Fruit fly (Drosophila melanogaster) whole organism, prepupa: ENCODE measurements around the gene CG17292.
A peak's percentile ranks its signal among the peaks of the same experiment; 100 is the strongest.

Source experiments
- Blimp-1 ChIP-seq: fragments of 200-800 bp; sonication (Bioruptor generic); optimal IDR thresholded peaks from 3 replicates; lab custom pipeline; 2017; ENCODE audit warnings: missing biosample characterization, missing genetic modification characterization, mild to moderate bottlenecking, moderate library complexity, missing genetic modification reagents
- CG10631 ChIP-seq: fragments of 200-800 bp; sonication (Bioruptor generic); optimal IDR thresholded peaks from 2 replicates; lab custom pipeline; 2016; ENCODE audit warnings: missing biosample characterization, missing genetic modification characterization
- CG10669 ChIP-seq: fragments of 200-800 bp; sonication (Bioruptor generic); optimal IDR thresholded peaks from 3 replicates; lab custom pipeline; 2018; ENCODE audit warnings: missing biosample characterization, mild to moderate bottlenecking, missing genetic modification characterization, moderate library complexity
- CG11294 ChIP-seq: fragments of 200-800 bp; sonication (Bioruptor generic); IDR thresholded peaks from 2 replicates; pipeline ENCODE4 v1.3.6; 2022; ENCODE audit warnings: missing biosample characterization, missing genetic modification characterization
- CG11902 ChIP-seq: fragments of 200-800 bp; sonication (Bioruptor generic); optimal IDR thresholded peaks from 3 replicates; lab custom pipeline; 2016; ENCODE audit warnings: missing biosample characterization, missing genetic modification characterization
- CG15336 ChIP-seq: fragments of 200-800 bp; sonication (Bioruptor generic); IDR thresholded peaks from 2 replicates; pipeline ENCODE4 v1.3.6; 2022; ENCODE audit warnings: missing biosample characterization, missing genetic modification characterization
- CG1621 ChIP-seq: fragments of 200-800 bp; sonication (Bioruptor generic); optimal IDR thresholded peaks from 3 replicates; lab custom pipeline; 2018; ENCODE audit warnings: missing biosample characterization, mild to moderate bottlenecking, missing genetic modification characterization
- CG3032 ChIP-seq: fragments of 200-800 bp; optimal IDR thresholded peaks from 2 replicates; lab custom pipeline; 2019; ENCODE audit warnings: missing biosample characterization, mild to moderate bottlenecking, missing genetic modification characterization, moderate library complexity
- CG31627 ChIP-seq: fragments of 200-800 bp; sonication (Bioruptor generic); optimal IDR thresholded peaks from 3 replicates; lab custom pipeline; 2016; ENCODE audit warnings: missing biosample characterization, missing genetic modification characterization
- CG32006 ChIP-seq: fragments of 200-800 bp; sonication (Bioruptor generic); optimal IDR thresholded peaks from 3 replicates; lab custom pipeline; 2017; ENCODE audit warnings: missing biosample characterization, mild to moderate bottlenecking, missing genetic modification characterization
- CG34406 ChIP-seq: fragments of 200-800 bp; sonication (Bioruptor generic); optimal IDR thresholded peaks from 3 replicates; lab custom pipeline; 2016; ENCODE audit warnings: missing biosample characterization, missing genetic modification characterization
- CG3919 ChIP-seq: fragments of 200-800 bp; sonication (Bioruptor generic); optimal IDR thresholded peaks from 3 replicates; lab custom pipeline; 2016; ENCODE audit warnings: missing biosample characterization, missing genetic modification characterization
- CG4318 ChIP-seq: fragments of 200-800 bp; sonication (Bioruptor generic); optimal IDR thresholded peaks from 3 replicates; lab custom pipeline; 2017; ENCODE audit warnings: missing biosample characterization, mild to moderate bottlenecking, missing genetic modification characterization
- CG6163 ChIP-seq: fragments of 200-800 bp; sonication (Bioruptor generic); IDR thresholded peaks from 3 replicates; pipeline ENCODE4 v1.3.6; 2022; ENCODE audit warnings: missing biosample characterization, missing genetic modification characterization
- CG6276 ChIP-seq: fragments of 200-800 bp; sonication (Bioruptor generic); optimal IDR thresholded peaks from 2 replicates; lab custom pipeline; 2017; ENCODE audit warnings: missing biosample characterization, mild to moderate bottlenecking, missing genetic modification characterization
- CG6808 ChIP-seq: fragments of 200-800 bp; sonication (Bioruptor generic); optimal IDR thresholded peaks from 3 replicates; lab custom pipeline; 2017; ENCODE audit warnings: missing biosample characterization, missing genetic modification characterization, mild to moderate bottlenecking, moderate library complexity, missing genetic modification reagents
- CG6854 ChIP-seq: fragments of 200-800 bp; sonication (Bioruptor generic); optimal IDR thresholded peaks from 2 replicates; lab custom pipeline; 2017; ENCODE audit warnings: missing biosample characterization, mild to moderate bottlenecking, missing genetic modification characterization
- CG8319 ChIP-seq: fragments of 200-800 bp; sonication (Bioruptor generic); optimal IDR thresholded peaks from 3 replicates; lab custom pipeline; 2016; ENCODE audit warnings: missing biosample characterization, missing genetic modification characterization
- CG8632 ChIP-seq: fragments of 200-800 bp; sonication (Bioruptor generic); optimal IDR thresholded peaks from 3 replicates; lab custom pipeline; 2016; ENCODE audit warnings: missing biosample characterization, missing genetic modification characterization
- CG9139 ChIP-seq: fragments of 200-800 bp; sonication (Bioruptor generic); optimal IDR thresholded peaks from 3 replicates; lab custom pipeline; 2017; ENCODE audit warnings: missing biosample characterization, mild to moderate bottlenecking, missing genetic modification characterization
- Eip75B ChIP-seq: fragments of 200-800 bp; sonication (Bioruptor generic); optimal IDR thresholded peaks from 3 replicates; lab custom pipeline; 2016; ENCODE audit warnings: missing biosample characterization, missing genetic modification characterization
- Eip78C ChIP-seq: fragments of 200-800 bp; sonication (Bioruptor generic); peaks from one replicate; lab custom pipeline; 2016; ENCODE audit warnings: missing biosample characterization, missing genetic modification characterization
- Ets96B ChIP-seq: fragments of 200-800 bp; optimal IDR thresholded peaks from 2 replicates; lab custom pipeline; 2019; ENCODE audit warnings: missing biosample characterization, mild to moderate bottlenecking, missing genetic modification characterization, moderate library complexity
- Hr39 ChIP-seq: fragments of 200-800 bp; sonication (Bioruptor generic); optimal IDR thresholded peaks from 2 replicates; lab custom pipeline; 2016; ENCODE audit warnings: missing biosample characterization, missing genetic modification characterization
- Hr4 ChIP-seq: fragments of 200-800 bp; sonication (Bioruptor generic); optimal IDR thresholded peaks from 3 replicates; lab custom pipeline; 2016; ENCODE audit warnings: missing biosample characterization, missing genetic modification characterization
- Lpt ChIP-seq: fragments of 200-800 bp; sonication (Bioruptor generic); optimal IDR thresholded peaks from 3 replicates; lab custom pipeline; 2016; ENCODE audit warnings: missing biosample characterization, missing genetic modification characterization
- Met ChIP-seq: fragments of 200-800 bp; sonication (Bioruptor generic); optimal IDR thresholded peaks from 3 replicates; lab custom pipeline; 2016; ENCODE audit warnings: missing biosample characterization, missing genetic modification characterization
- OdsH ChIP-seq: fragments of 200-800 bp; sonication (Bioruptor generic); optimal IDR thresholded peaks from 3 replicates; lab custom pipeline; 2016; ENCODE audit warnings: missing biosample characterization, missing genetic modification characterization
- Smox ChIP-seq: fragments of 200-800 bp; sonication (Bioruptor generic); optimal IDR thresholded peaks from 3 replicates; lab custom pipeline; 2016; ENCODE audit warnings: missing biosample characterization, missing genetic modification characterization
- Sox102F ChIP-seq: fragments of 200-800 bp; sonication (Bioruptor generic); optimal IDR thresholded peaks from 2 replicates; lab custom pipeline; 2016; ENCODE audit warnings: missing biosample characterization, mild to moderate bottlenecking, missing genetic modification characterization
- Sox14 ChIP-seq: fragments of 200-800 bp; sonication (Bioruptor generic); optimal IDR thresholded peaks from 3 replicates; lab custom pipeline; 2016; ENCODE audit warnings: missing biosample characterization, missing genetic modification characterization
- Sox15 ChIP-seq: fragments of 200-800 bp; sonication (Bioruptor generic); optimal IDR thresholded peaks from 3 replicates; lab custom pipeline; 2016; ENCODE audit warnings: missing biosample characterization, missing genetic modification characterization
- achi ChIP-seq: fragments of 200-800 bp; sonication (Bioruptor generic); optimal IDR thresholded peaks from 3 replicates; lab custom pipeline; 2016; ENCODE audit warnings: missing biosample characterization, missing genetic modification characterization
- acj6 ChIP-seq: fragments of 200-800 bp; sonication (Bioruptor generic); optimal IDR thresholded peaks from 3 replicates; lab custom pipeline; 2016; ENCODE audit warnings: missing biosample characterization, missing genetic modification characterization
- cyc ChIP-seq: fragments of 200-800 bp; sonication (Bioruptor generic); optimal IDR thresholded peaks from 3 replicates; lab custom pipeline; 2016; ENCODE audit warnings: missing biosample characterization, missing genetic modification characterization
- dac ChIP-seq: fragments of 200-800 bp; sonication (Bioruptor generic); optimal IDR thresholded peaks from 2 replicates; lab custom pipeline; 2017; ENCODE audit warnings: missing biosample characterization, mild to moderate bottlenecking, missing genetic modification characterization
- dsx ChIP-seq: fragments of 200-800 bp; optimal IDR thresholded peaks from 3 replicates; lab custom pipeline; 2019; ENCODE audit warnings: missing biosample characterization, mild to moderate bottlenecking, missing genetic modification characterization, moderate library complexity; ENCODE audit not compliant: poor library complexity, severe bottlenecking
- eg ChIP-seq: fragments of 200-800 bp; sonication (Bioruptor generic); IDR thresholded peaks from 3 replicates; pipeline ENCODE4 v1.3.6; 2022; ENCODE audit warnings: missing biosample characterization, missing genetic modification characterization
- esn ChIP-seq: fragments of 200-800 bp; sonication (Bioruptor generic); optimal IDR thresholded peaks from 2 replicates; lab custom pipeline; 2016; ENCODE audit warnings: missing biosample characterization, mild to moderate bottlenecking, missing genetic modification characterization, moderate library complexity
- fd59A ChIP-seq: fragments of 200-800 bp; sonication (Bioruptor generic); optimal IDR thresholded peaks from 2 replicates; lab custom pipeline; 2017; ENCODE audit warnings: missing biosample characterization, mild to moderate bottlenecking, missing genetic modification characterization, missing genetic modification reagents
- fd85E ChIP-seq: fragments of 200-800 bp; sonication (Bioruptor generic); optimal IDR thresholded peaks from 3 replicates; lab custom pipeline; 2016; ENCODE audit warnings: missing biosample characterization, missing genetic modification characterization
- lz ChIP-seq: fragments of 200-800 bp; sonication (Bioruptor generic); optimal IDR thresholded peaks from 3 replicates; lab custom pipeline; 2016; ENCODE audit warnings: missing biosample characterization, missing genetic modification characterization
- pdm3 ChIP-seq: fragments of 200-800 bp; sonication (Bioruptor generic); optimal IDR thresholded peaks from 3 replicates; lab custom pipeline; 2016; ENCODE audit warnings: missing biosample characterization, missing genetic modification characterization
- salr ChIP-seq, 2 experiments: fragments of 200-800 bp; sonication (Bioruptor generic); optimal IDR thresholded peaks; 3 replicates each; lab custom pipeline; 2016 to 2018; ENCODE audit warnings: missing biosample characterization in 2 of 2, missing genetic modification characterization in 2 of 2, mild to moderate bottlenecking in 1 of 2
- spab ChIP-seq: fragments of 200-800 bp; sonication (Bioruptor generic); optimal IDR thresholded peaks from 2 replicates; lab custom pipeline; 2017; ENCODE audit warnings: missing biosample characterization, mild to moderate bottlenecking, missing genetic modification characterization, missing genetic modification reagents
- ss ChIP-seq, 2 experiments: fragments of 200-800 bp; sonication (Bioruptor generic); optimal IDR thresholded peaks; 2 replicates in 1 of 2; 3 replicates in 1 of 2; lab custom pipeline; 2017 to 2018; ENCODE audit warnings: mild to moderate bottlenecking in 2 of 2, missing biosample characterization in 2 of 2, missing genetic modification characterization in 2 of 2, moderate library complexity in 1 of 2
- svp ChIP-seq: fragments of 200-800 bp; sonication (Bioruptor generic); peaks from one replicate; lab custom pipeline; 2016; ENCODE audit warnings: missing biosample characterization, missing genetic modification characterization

CG17292 gene

DNA sequence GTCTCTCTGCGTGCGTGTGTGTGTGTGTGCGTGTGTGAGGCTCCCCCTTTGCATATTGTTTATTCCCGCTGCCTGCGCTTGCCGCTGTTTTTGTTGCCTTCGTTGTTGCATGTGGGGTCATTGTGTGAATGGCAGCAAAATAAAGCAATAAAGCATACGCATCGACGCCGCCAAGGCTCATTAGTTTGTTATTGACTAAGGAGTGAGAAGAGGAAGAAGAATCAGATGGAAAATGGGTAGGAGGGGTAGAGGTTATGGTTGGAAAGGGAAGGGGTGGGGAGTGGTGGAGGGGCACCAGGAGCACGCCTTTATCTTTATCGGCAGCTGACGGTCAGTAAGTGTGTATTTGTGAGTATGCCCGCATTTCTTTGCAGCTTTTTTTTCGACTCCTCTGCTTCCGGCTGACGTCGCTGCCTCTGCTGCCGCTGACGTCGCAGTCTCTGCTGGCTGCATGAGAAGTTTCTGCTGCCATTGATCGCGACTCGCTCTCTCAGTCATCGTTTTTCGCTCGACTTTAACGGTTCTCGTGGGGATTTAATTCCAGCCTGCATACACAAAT is 49.2 kb downstream of the CG17292 start (continued):
- no peak for TF ChIP-seq CG8319 (GFP tag; lab: Kevin White, UChicago)
- peak; percentile 96 for TF ChIP-seq svp
- peak; percentile 8 for TF ChIP-seq CG9139 (GFP tag; lab: Kevin White, UChicago)
- peak; percentile 10 for TF ChIP-seq achi (GFP tag; lab: Kevin White, UChicago)
- TF ChIP-seq esn = no peak
- TF ChIP-seq CG34406 (GFP tag; lab: Kevin White, UChicago) = no peak
- no peak for TF ChIP-seq acj6 (GFP tag; lab: Kevin White, UChicago)
- no peak for TF ChIP-seq Blimp-1

dm6 chr2L:8420259-8420930 is 50.1 kb downstream of the CG17292 start:
- TF ChIP-seq CG11294 (GFP tag; lab: Robert Waterston, UW) (no peak), CG10669 (peak; percentile 22), Eip78C (peak; percentile 67), CG15336 (GFP tag; lab: Robert Waterston, UW) (peak; percentile 32; the same call in 1 of the 2 replicates), fd59A (peak; percentile 9), OdsH (GFP tag; lab: Kevin White, UChicago) (peak; percentile 44), cyc (GFP tag; lab: Kevin White, UChicago) (no peak), CG31627 (peak; percentile 2), eg (GFP tag; lab: Robert Waterston, UW) (peak; percentile 7; the same call in 1 of the 3 replicates), lz (GFP tag; lab: Kevin White, UChicago) (no peak), CG8632 (GFP tag; lab: Kevin White, UChicago) (peak; percentile 29), CG10631 (peak; percentile 54), salr (GFP tag; optimal IDR thresholded peaks at IDR 0.05; lab: Kevin White, UChicago) (no peak), svp (peak; percentile 72), CG4318 (GFP tag; lab: Kevin White, UChicago) (no peak), fd85E (GFP tag; lab: Kevin White, UChicago) (no peak), CG6276 (GFP tag; lab: Kevin White, UChicago) (no peak), Sox14 (GFP tag; lab: Kevin White, UChicago) (peak; percentile 7), Ets96B (tag; lab: Kevin White, UChicago) (peak; percentile 37), CG6854 (no peak), Lpt (GFP tag; lab: Kevin White, UChicago) (peak; percentile 6), CG9139 (GFP tag; lab: Kevin White, UChicago) (peak; percentile 67), CG32006 (GFP tag; lab: Kevin White, UChicago) (peak; percentile 63), Sox15 (GFP tag; lab: Kevin White, UChicago) (no peak), Smox (GFP tag; lab: Kevin White, UChicago) (peak; percentile 23), CG1621 (tag; lab: Kevin White, UChicago) (peak; percentile 46), Eip75B (GFP tag; lab: Kevin White, UChicago) (peak; percentile 15), CG11902 (GFP tag; lab: Kevin White, UChicago) (no peak), dsx (GFP tag; lab: Kevin White, UChicago) (peak; percentile 72), Sox102F (GFP tag; lab: Kevin White, UChicago) (no peak), Hr4 (GFP tag; lab: Kevin White, UChicago) (peak; percentile 35), Hr39 (GFP tag; lab: Kevin White, UChicago) (no peak), achi (GFP tag; lab: Kevin White, UChicago) (peak; percentile 7), Met (GFP tag; lab: Kevin White, UChicago) (peak; percentile 11), CG6808 (GFP tag; lab: Kevin White, UChicago) (peak; percentile 75), CG3032 (peak; percentile 27), ss (GFP tag; optimal IDR thresholded peaks at IDR 0.05; lab: Kevin White, UChicago) (peak; percentile 75 to 82), dac (no peak), spab (GFP tag; lab: Kevin White, UChicago) (peak; percentile 40), CG3919 (GFP tag; lab: Kevin White, UChicago) (peak; percentile 9), pdm3 (peak; percentile 17), CG6163 (peak; percentile 72; the same call in 2 of the 3 replicates), acj6 (GFP tag; lab: Kevin White, UChicago) (peak; percentile 14)
